Worm (Caenorhabditis elegans): ENCODE results near the gene C40A11.8.

ce11 chrII:2197555-2198288, 47.0 kb upstream of the C40A11.8 start, which contains the start of gene C33C12.1:
- TF ChIP-seq egl-27 (tag; optimal IDR thresholded peaks at IDR 0.05), result no peak
- TF ChIP-seq fkh-10 (GFP tag; optimal IDR thresholded peaks at IDR 0.05), result peak; percentile 18
- TF ChIP-seq nhr-237 (tag; optimal IDR thresholded peaks at IDR 0.05), result no peak
- TF ChIP-seq tbx-2 (tag; optimal IDR thresholded peaks at IDR 0.05), result no peak
- no peak for TF ChIP-seq lin-39 (tag; optimal IDR thresholded peaks at IDR 0.05)
- no peak for TF ChIP-seq nhr-11 (tag; optimal IDR thresholded peaks at IDR 0.05)
- TF ChIP-seq nhr-84 (tag; optimal IDR thresholded peaks at IDR 0.05), result no peak
- no peak for TF ChIP-seq nhr-47 (tag; optimal IDR thresholded peaks at IDR 0.05)
